Worm (Caenorhabditis elegans) whole organism, L4 larva: ENCODE data around the gene pfk-1.2.

Experiments used
- F10B5.3 ChIP-seq: sonication (generic microtip); optimal IDR thresholded peaks from 2 replicates; lab custom pipeline; 2016; ENCODE audit warnings: mild to moderate bottlenecking, missing genetic modification characterization, missing compliant biosample characterization
- F26F4.8 ChIP-seq: fragments of 200-800 bp; sonication (Bioruptor generic); conservative IDR thresholded peaks from 2 replicates; pipeline ENCODE4 v1.3.6; 2022; ENCODE audit warnings: missing genetic modification characterization, missing compliant biosample characterization
- Y48G9A.11 ChIP-seq: fragments of 200-800 bp; sonication (Bioruptor generic); IDR thresholded peaks from 2 replicates; pipeline ENCODE4 v1.3.6; 2022; ENCODE audit warnings: missing genetic modification reagents, missing genetic modification characterization, missing compliant biosample characterization
- Y75B8A.6 ChIP-seq: fragments of 200-800 bp; sonication (Bioruptor generic); IDR thresholded peaks from 2 replicates; pipeline ENCODE4 v1.3.6; 2022; ENCODE audit warnings: missing genetic modification reagents, missing genetic modification characterization, missing compliant biosample characterization
- ZK337.2 ChIP-seq: fragments of 200-800 bp; sonication (Bioruptor generic); IDR thresholded peaks from 2 replicates; pipeline ENCODE4 v1.3.6; 2022; ENCODE audit warnings: missing genetic modification reagents, missing genetic modification characterization, missing compliant biosample characterization
- ZK546.5 ChIP-seq, 2 experiments: sonication (generic microtip); optimal IDR thresholded peaks; 2 replicates each; lab custom pipeline; 2017; ENCODE audit warnings: missing biosample characterization in 2 of 2, missing genetic modification characterization in 2 of 2
- aha-1 ChIP-seq: fragments of 150-350 bp; peaks from one replicate; lab custom pipeline; 2014; ENCODE audit warnings: missing biosample characterization, missing genetic modification characterization
- attf-4 ChIP-seq: sonication (generic microtip); optimal IDR thresholded peaks from 3 replicates; lab custom pipeline; 2017; ENCODE audit warnings: missing biosample characterization, missing genetic modification characterization
- ceh-28 ChIP-seq: fragments of 150-350 bp; optimal IDR thresholded peaks from 2 replicates; lab custom pipeline; 2014; ENCODE audit warnings: missing biosample characterization, missing genetic modification reagents, missing genetic modification characterization
- ces-1 ChIP-seq: fragments of 150-350 bp; sonication (generic microtip); optimal IDR thresholded peaks from 4 replicates; lab custom pipeline; 2014; ENCODE audit warnings: missing biosample characterization, missing genetic modification reagents, missing genetic modification characterization
- cey-2 ChIP-seq: sonication (generic microtip); optimal IDR thresholded peaks from 3 replicates; lab custom pipeline; 2017; ENCODE audit warnings: missing genetic modification characterization, mild to moderate bottlenecking, missing compliant biosample characterization, antibody characterized with exemption, borderline replicate concordance; ENCODE audit not compliant: insufficient read depth
- daf-12 ChIP-seq: fragments of 150-350 bp; optimal IDR thresholded peaks from 2 replicates; lab custom pipeline; 2014; ENCODE audit warnings: missing biosample characterization, missing genetic modification reagents, missing genetic modification characterization
- dmd-8 ChIP-seq: fragments of 200-800 bp; sonication (Bioruptor generic); IDR thresholded peaks from 2 replicates; pipeline ENCODE4 v1.3.6; 2022; ENCODE audit warnings: missing genetic modification characterization, missing compliant biosample characterization
- dpl-1 ChIP-seq: fragments of 150-350 bp; optimal IDR thresholded peaks from 2 replicates; lab custom pipeline; 2014; ENCODE audit warnings: missing biosample characterization, missing genetic modification reagents, missing genetic modification characterization
- duxl-1 ChIP-seq: sonication (generic microtip); optimal IDR thresholded peaks from 2 replicates; lab custom pipeline; 2016; ENCODE audit warnings: mild to moderate bottlenecking, missing genetic modification characterization, moderate library complexity, missing compliant biosample characterization; ENCODE audit not compliant: poor library complexity
- egl-27 ChIP-seq: sonication (generic microtip); optimal IDR thresholded peaks from 3 replicates; lab custom pipeline; 2017; ENCODE audit warnings: missing biosample characterization, missing genetic modification reagents, missing genetic modification characterization
- egl-43 ChIP-seq: fragments of 200-800 bp; sonication (Bioruptor generic); IDR thresholded peaks from 2 replicates; pipeline ENCODE4 v1.3.6; 2022; ENCODE audit warnings: missing genetic modification reagents, missing genetic modification characterization, missing compliant biosample characterization
- fos-1 ChIP-seq: fragments of 150-350 bp; optimal IDR thresholded peaks from 2 replicates; lab custom pipeline; 2014; ENCODE audit warnings: missing biosample characterization, missing genetic modification characterization
- hif-1 ChIP-seq, 2 experiments: sonication (generic microtip); optimal IDR thresholded peaks; 2 replicates each; lab custom pipeline; 2016 to 2017; ENCODE audit warnings: missing compliant biosample characterization in 2 of 2, missing genetic modification characterization in 2 of 2, missing genetic modification reagents in 2 of 2, missing genotype in 2 of 2, mild to moderate bottlenecking in 1 of 2
- hlh-11 ChIP-seq: fragments of 200-800 bp; sonication (Bioruptor generic); optimal IDR thresholded peaks from 2 replicates; lab custom pipeline; 2018; ENCODE audit warnings: mild to moderate bottlenecking, missing genetic modification characterization, missing compliant biosample characterization
- jun-1 ChIP-seq: fragments of 150-350 bp; optimal IDR thresholded peaks from 2 replicates; lab custom pipeline; 2014; ENCODE audit warnings: missing biosample characterization, missing genetic modification reagents, missing genetic modification characterization
- lim-7 ChIP-seq: fragments of 200-800 bp; sonication (Bioruptor generic); IDR thresholded peaks from 2 replicates; pipeline ENCODE4 v1.3.6; 2022; ENCODE audit warnings: missing genetic modification characterization, missing compliant biosample characterization
- lin-15B ChIP-seq: fragments of 150-350 bp; sonication (generic microtip); optimal IDR thresholded peaks from 3 replicates; lab custom pipeline; 2014; ENCODE audit warnings: missing biosample characterization, missing genetic modification characterization
- lin-29 ChIP-seq: fragments of 200-800 bp; sonication (Bioruptor generic); IDR thresholded peaks from 2 replicates; pipeline ENCODE4 v1.3.6; 2022; ENCODE audit warnings: missing genetic modification reagents, missing genetic modification characterization, missing compliant biosample characterization
- lin-38 ChIP-seq: fragments of 200-800 bp; sonication (Bioruptor generic); IDR thresholded peaks from 2 replicates; pipeline ENCODE4 v1.3.6; 2022; ENCODE audit warnings: missing genetic modification reagents, missing genetic modification characterization, missing compliant biosample characterization
- lin-39 ChIP-seq: fragments of 150-350 bp; optimal IDR thresholded peaks from 2 replicates; lab custom pipeline; 2014; ENCODE audit warnings: missing biosample characterization, missing genetic modification reagents, missing genetic modification characterization
- lsy-2 ChIP-seq, 2 experiments: fragments of 150-350 bp in 1 of 2; sonication (generic microtip) in 1 of 2; optimal IDR thresholded peaks; 2 replicates each; lab custom pipeline; 2014 to 2017; ENCODE audit warnings: missing biosample characterization in 2 of 2, missing genetic modification characterization in 2 of 2
- madf-5 ChIP-seq, 2 experiments: fragments of 200-800 bp; sonication (Bioruptor generic); IDR thresholded peaks; 2 replicates each; pipeline ENCODE4 v1.3.6; 2022; ENCODE audit warnings: missing compliant biosample characterization in 2 of 2, missing genetic modification characterization in 2 of 2
- mdt-29 ChIP-seq: fragments of 200-800 bp; sonication (Bioruptor generic); IDR thresholded peaks from 2 replicates; pipeline ENCODE4 v1.3.6; 2022; ENCODE audit warnings: missing genetic modification reagents, missing genetic modification characterization, missing compliant biosample characterization
- mep-1 ChIP-seq: fragments of 150-350 bp; sonication (generic microtip); optimal IDR thresholded peaks from 3 replicates; lab custom pipeline; 2014; ENCODE audit warnings: missing biosample characterization, missing genetic modification characterization
- mes-2 ChIP-seq: sonication (generic microtip); optimal IDR thresholded peaks from 2 replicates; lab custom pipeline; 2016; ENCODE audit warnings: missing genotype, mild to moderate bottlenecking, missing genetic modification characterization, missing compliant biosample characterization; ENCODE audit not compliant: poor library complexity, severe bottlenecking
- mxl-3 ChIP-seq: fragments of 200-800 bp; sonication (Bioruptor generic); optimal IDR thresholded peaks from 2 replicates; lab custom pipeline; 2018; ENCODE audit warnings: mild to moderate bottlenecking, missing genetic modification characterization, missing compliant biosample characterization
- nhr-11 ChIP-seq: fragments of 150-350 bp; optimal IDR thresholded peaks from 2 replicates; lab custom pipeline; 2014; ENCODE audit warnings: missing biosample characterization, missing genetic modification characterization
- nhr-42 ChIP-seq: fragments of 200-800 bp; sonication (Bioruptor generic); IDR thresholded peaks from 2 replicates; pipeline ENCODE4 v1.3.6; 2022; ENCODE audit warnings: missing genetic modification characterization, missing compliant biosample characterization
- nhr-48 ChIP-seq: sonication (generic microtip); optimal IDR thresholded peaks from 2 replicates; lab custom pipeline; 2016; ENCODE audit warnings: mild to moderate bottlenecking, missing genetic modification characterization, missing compliant biosample characterization
- nhr-6 ChIP-seq: fragments of 150-350 bp; optimal IDR thresholded peaks from 2 replicates; lab custom pipeline; 2014; ENCODE audit warnings: missing biosample characterization, missing genetic modification characterization
- nhr-76 ChIP-seq: fragments of 150-350 bp; optimal IDR thresholded peaks from 2 replicates; lab custom pipeline; 2014; ENCODE audit warnings: missing biosample characterization, missing genetic modification characterization
- pha-4 ChIP-seq, 2 experiments: fragments of 150-350 bp in 1 of 2; fragments of 200-800 bp in 1 of 2; sonication (Bioruptor generic) in 1 of 2; IDR thresholded peaks in 1 of 2; optimal IDR thresholded peaks in 1 of 2; 2 replicates each; pipeline versions ENCODE4 v1.3.6 to Lab custom; 2014 to 2022; ENCODE audit warnings: missing genetic modification characterization in 2 of 2, missing genetic modification reagents in 2 of 2, missing biosample characterization in 1 of 2, missing compliant biosample characterization in 1 of 2
- rbr-2 ChIP-seq: sonication (generic microtip); optimal IDR thresholded peaks from 2 replicates; lab custom pipeline; 2016; ENCODE audit warnings: missing genotype, missing genetic modification characterization, missing compliant biosample characterization
- set-16 ChIP-seq: fragments of 200-800 bp; sonication (Bioruptor generic); IDR thresholded peaks from 2 replicates; pipeline ENCODE4 v1.3.6; 2022; ENCODE audit warnings: missing genetic modification reagents, missing genetic modification characterization, missing compliant biosample characterization
- snpc-4 ChIP-seq: fragments of 150-350 bp; optimal IDR thresholded peaks from 2 replicates; lab custom pipeline; 2014; ENCODE audit warnings: missing biosample characterization, missing genetic modification characterization
- spr-3 ChIP-seq: fragments of 200-800 bp; sonication (Bioruptor generic); optimal IDR thresholded peaks from 2 replicates; lab custom pipeline; 2018; ENCODE audit warnings: mild to moderate bottlenecking, missing genetic modification characterization, missing compliant biosample characterization
- unc-130 ChIP-seq: sonication (generic microtip); optimal IDR thresholded peaks from 2 replicates; lab custom pipeline; 2016; ENCODE audit warnings: missing genetic modification reagents, missing genetic modification characterization, missing compliant biosample characterization
- unc-62 ChIP-seq, 3 experiments: fragments of 150-350 bp in 1 of 3; sonication (generic microtip); optimal IDR thresholded peaks in 2 of 3; peaks in 1 of 3; 1 replicate in 1 of 3; 2 replicates in 2 of 3; lab custom pipeline; 2014 to 2017; ENCODE audit warnings: missing biosample characterization in 3 of 3, missing genetic modification characterization in 3 of 3, missing genetic modification reagents in 3 of 3, missing genotype in 1 of 3
- vab-7 ChIP-seq: fragments of 200-800 bp; sonication (Bioruptor generic); IDR thresholded peaks from 2 replicates; pipeline ENCODE4 v1.3.6; 2022; ENCODE audit warnings: missing genetic modification reagents, missing genetic modification characterization, missing compliant biosample characterization
- zag-1 ChIP-seq: fragments of 150-350 bp; optimal IDR thresholded peaks from 2 replicates; lab custom pipeline; 2014; ENCODE audit warnings: missing biosample characterization, missing genetic modification characterization
- zfp-3 ChIP-seq: fragments of 200-800 bp; sonication (Bioruptor generic); conservative IDR thresholded peaks from 2 replicates; pipeline ENCODE4 v1.3.6; 2022; ENCODE audit warnings: missing genetic modification reagents, missing genetic modification characterization, missing compliant biosample characterization
- zip-2 ChIP-seq: fragments of 150-350 bp; optimal IDR thresholded peaks from 2 replicates; lab custom pipeline; 2014; ENCODE audit warnings: missing biosample characterization, missing genetic modification characterization
- ztf-7 ChIP-seq: fragments of 150-350 bp; optimal IDR thresholded peaks from 2 replicates; lab custom pipeline; 2014; ENCODE audit warnings: missing biosample characterization, missing genetic modification characterization

pfk-1.2 gene

DNA sequence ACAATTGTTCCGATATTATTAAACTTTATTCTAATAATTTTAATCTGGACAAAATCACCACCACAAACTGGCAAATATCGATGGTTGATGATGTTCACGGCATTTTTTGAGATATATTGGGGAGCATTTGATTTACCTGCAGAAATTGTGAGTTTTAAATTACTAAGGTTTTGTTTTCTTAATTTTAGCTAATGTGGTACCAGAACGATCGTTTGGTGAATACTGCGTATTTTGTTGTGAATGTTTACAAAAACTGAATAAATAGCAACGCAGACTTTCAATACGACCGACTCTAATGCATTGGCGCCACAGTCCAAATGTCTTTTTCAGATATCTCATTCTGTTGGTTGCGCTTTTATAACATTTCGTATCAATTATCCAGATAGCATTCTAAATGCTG, 9.9 kb upstream of the pfk-1.2 start:
- TF ChIP-seq duxl-1 (no peak), Y75B8A.6 (GFP tag; lab: Robert Waterston, UW) (no peak), nhr-11 (tag; lab: Kevin White, UChicago) (no peak), madf-5 (GFP tag; IDR thresholded peaks at IDR 0.05; lab: Robert Waterston, UW) (no peak), mes-2 (tag; lab: Kevin White, UChicago) (no peak), unc-130 (GFP tag; lab: Kevin White, UChicago) (no peak), ZK337.2 (no peak), unc-62 (GFP tag; optimal IDR thresholded peaks at IDR 0.05 in 1 of 2; lab: Kevin White, UChicago) (peak in 1 of 2 experiments; percentile 62), unc-62 (tag; optimal IDR thresholded peaks at IDR 0.05; lab: Kevin White, UChicago) (no peak), set-16 (GFP tag; lab: Robert Waterston, UW) (no peak), aha-1 (tag; lab: Kevin White, UChicago) (peak; percentile 46)

ce11 chrV:9524099-9524498, 7.5 kb upstream of the pfk-1.2 start, which contains the start of gene C50F4.9:
Gene C50F4.9 (minus strand): TSS chrV:9524199.
- TF ChIP-seq zag-1 (no peak), attf-4 (tag; lab: Kevin White, UChicago) (no peak), lin-29 (no peak), mdt-29 (no peak), ZK546.5 (tag; optimal IDR thresholded peaks at IDR 0.05; lab: Kevin White, UChicago) (no peak), egl-27 (no peak), dmd-8 (GFP tag; lab: Robert Waterston, UW) (no peak), lin-39 (tag; lab: Kevin White, UChicago) (no peak), mep-1 (tag; lab: Kevin White, UChicago) (no peak), zfp-3 (GFP tag; lab: Robert Waterston, UW) (no peak), cey-2 (tag; lab: Kevin White, UChicago) (no peak), nhr-6 (tag; lab: Kevin White, UChicago) (no peak), pha-4 (GFP tag; IDR thresholded peaks at IDR 0.05; lab: Robert Waterston, UW) (no peak), pha-4 (tag; optimal IDR thresholded peaks at IDR 0.05; lab: Kevin White, UChicago) (no peak), Y48G9A.11 (GFP tag; lab: Robert Waterston, UW) (no peak), jun-1 (tag; lab: Kevin White, UChicago) (no peak), F10B5.3 (tag; lab: Kevin White, UChicago) (no peak), snpc-4 (tag; lab: Kevin White, UChicago) (no peak), fos-1 (tag; lab: Kevin White, UChicago) (no peak), rbr-2 (tag; lab: Kevin White, UChicago) (no peak), hlh-11 (tag; lab: Kevin White, UChicago) (no peak)

- TF ChIP-seq F26F4.8 (GFP tag; lab: Robert Waterston, UW) (no peak), jun-1 (tag; lab: Kevin White, UChicago) (no peak), lin-15B (tag; lab: Kevin White, UChicago) (no peak), lsy-2 (tag; optimal IDR thresholded peaks at IDR 0.05; lab: Kevin White, UChicago) (no peak), lin-38 (GFP tag; lab: Robert Waterston, UW) (no peak), ces-1 (no peak), mdt-29 (no peak), lim-7 (no peak), vab-7 (GFP tag; lab: Robert Waterston, UW) (no peak), nhr-48 (tag; lab: Kevin White, UChicago) (no peak), spr-3 (no peak), nhr-76 (no peak), mxl-3 (GFP tag; lab: Kevin White, UChicago) (peak; percentile 51), ceh-28 (no peak), egl-43 (GFP tag; lab: Robert Waterston, UW) (no peak), hif-1 (tag; optimal IDR thresholded peaks at IDR 0.05; lab: Kevin White, UChicago) (no peak), dpl-1 (GFP tag; lab: Kevin White, UChicago) (no peak), zip-2 (tag; lab: Kevin White, UChicago) (no peak), daf-12 (tag; lab: Kevin White, UChicago) (no peak), ztf-7 (tag; lab: Kevin White, UChicago) (no peak), zfp-3 (GFP tag; lab: Robert Waterston, UW) (no peak), nhr-42 (no peak)
These were observed 5.1 kb upstream of the pfk-1.2 start, which contains the start of gene C50F4.1 for ce11 chrV:9526470-9526869. Gene C50F4.1 (plus strand): TSS chrV:9526793.
